Fruit fly (Drosophila melanogaster): ENCODE results near the gene Sam-S.

DNA sequence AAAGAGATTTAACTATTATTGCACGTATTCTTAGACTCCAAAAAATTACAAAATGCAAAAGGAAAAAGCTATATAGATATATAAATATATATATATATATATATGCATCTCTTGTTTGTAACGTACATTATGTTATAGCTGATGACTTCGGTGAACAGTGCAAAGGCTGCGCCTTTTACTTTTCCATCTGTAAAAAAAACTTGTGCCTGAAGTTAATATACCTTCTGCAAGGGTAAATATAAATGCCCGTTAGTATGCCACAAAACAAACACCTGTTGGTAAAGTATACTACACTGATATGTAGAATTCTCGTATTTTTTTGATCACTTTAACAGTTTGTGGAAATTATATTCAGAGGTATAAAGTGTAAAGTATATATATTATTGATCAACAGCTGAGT lies 31.4 kb downstream of the Sam-S start:
- TF ChIP-seq CG8478 (optimal IDR thresholded peaks at IDR 0.05), result no peak
- TF ChIP-seq CTCF (optimal IDR thresholded peaks at IDR 0.05), result peak in 1 of 2 experiments; percentile 35
